Worm (Caenorhabditis elegans) whole organism, L2 larva: ENCODE results near the gene panl-3.

Experiments
- ceh-16 ChIP-seq: fragments of 150-350 bp; optimal IDR thresholded peaks from 2 replicates; lab custom pipeline; 2014; ENCODE audit warnings: missing biosample characterization, missing genetic modification characterization
- lsy-2 ChIP-seq, 2 experiments: fragments of 150-350 bp in 1 of 2; sonication (generic microtip) in 1 of 2; optimal IDR thresholded peaks; 2 replicates each; lab custom pipeline; 2014 to 2017; ENCODE audit warnings: missing biosample characterization in 2 of 2, missing genetic modification characterization in 2 of 2
- mab-5 ChIP-seq: fragments of 150-350 bp; optimal IDR thresholded peaks from 2 replicates; lab custom pipeline; 2014; ENCODE audit warnings: missing biosample characterization, missing genetic modification characterization
- mdl-1 ChIP-seq, 2 experiments: fragments of 150-350 bp in 1 of 2; sonication (generic microtip) in 1 of 2; optimal IDR thresholded peaks; 2 replicates each; lab custom pipeline; 2017; ENCODE audit warnings: missing biosample characterization in 2 of 2, missing genetic modification characterization in 2 of 2
- nhr-77 ChIP-seq: fragments of 150-350 bp; optimal IDR thresholded peaks from 2 replicates; lab custom pipeline; 2014; ENCODE audit warnings: missing biosample characterization, missing genetic modification characterization
- skn-1 ChIP-seq: sonication (generic microtip); optimal IDR thresholded peaks from 2 replicates; lab custom pipeline; 2017; ENCODE audit warnings: missing biosample characterization, missing genetic modification characterization
- unc-39 ChIP-seq: fragments of 150-350 bp; optimal IDR thresholded peaks from 2 replicates; lab custom pipeline; 2014; ENCODE audit warnings: missing biosample characterization, missing genetic modification characterization
- unc-55 ChIP-seq: fragments of 150-350 bp; sonication (generic microtip); optimal IDR thresholded peaks from 3 replicates; lab custom pipeline; 2014; ENCODE audit warnings: missing biosample characterization, missing genetic modification reagents, missing genetic modification characterization
- unc-62 ChIP-seq: fragments of 150-350 bp; optimal IDR thresholded peaks from 2 replicates; lab custom pipeline; 2014; ENCODE audit warnings: missing biosample characterization, missing genetic modification reagents, missing genetic modification characterization
- ztf-1 ChIP-seq: fragments of 200-800 bp; sonication (Bioruptor generic); conservative IDR thresholded peaks from 2 replicates; pipeline ENCODE4 v1.3.6; 2022; ENCODE audit warnings: missing genetic modification characterization, missing compliant biosample characterization
- ztf-11 ChIP-seq: sonication (generic microtip); optimal IDR thresholded peaks from 2 replicates; lab custom pipeline; 2017; ENCODE audit warnings: missing biosample characterization, missing genetic modification characterization

- TF ChIP-seq ceh-16 (no peak), skn-1 (tag; lab: Kevin White, UChicago) (no peak), unc-39 (tag; lab: Kevin White, UChicago) (no peak), lsy-2 (tag; optimal IDR thresholded peaks at IDR 0.05; lab: Kevin White, UChicago) (peak; percentile 52 to 81), unc-62 (GFP tag; lab: Kevin White, UChicago) (no peak), nhr-77 (no peak), mdl-1 (tag; optimal IDR thresholded peaks at IDR 0.05; lab: Kevin White, UChicago) (no peak), unc-55 (peak; percentile 80), ztf-1 (GFP tag; lab: Robert Waterston, UW) (no peak), mab-5 (peak; percentile 66), ztf-11 (tag; lab: Kevin White, UChicago) (no peak)
Observed at ce11 chrIII:9867780-9868503, 49.1 kb downstream of the panl-3 start, which contains the start of gene dhhc-4.
